Fruit fly (Drosophila melanogaster) Kc167 (cell line): ENCODE data around the gene CycT.

Experiments used
- Sin3A ChIP-seq: fragments of >200 bp; optimal IDR thresholded peaks from 2 replicates; lab custom pipeline; 2018; ENCODE audit warnings: missing external identifiers
- ttk ChIP-seq: sonication (Bioruptor generic); optimal IDR thresholded peaks from 2 replicates; lab custom pipeline; 2017; ENCODE audit warnings: missing external identifiers

- no peak for TF ChIP-seq Sin3A (lab: Kevin White, UChicago)
- no peak for TF ChIP-seq ttk
These were observed 27.1 kb upstream of the CycT start for dm6 chr3L:17584718-17585117.
